Worm (Caenorhabditis elegans) whole organism, mixed stage, embryonic: ENCODE data around the gene F09F9.1.
A peak's percentile ranks its signal among the peaks of the same experiment; 100 is the strongest.

Experiments
- M03D4.4 ChIP-seq: sonication (generic microtip); optimal IDR thresholded peaks from 2 replicates; lab custom pipeline; 2017; ENCODE audit warnings: mild to moderate bottlenecking, missing genetic modification characterization, missing compliant biosample characterization
- blmp-1 ChIP-seq: fragments of 150-350 bp; optimal IDR thresholded peaks from 2 replicates; lab custom pipeline; 2014; ENCODE audit warnings: missing biosample characterization, missing genetic modification characterization
- ceh-39 ChIP-seq: fragments of 150-350 bp; optimal IDR thresholded peaks from 2 replicates; lab custom pipeline; 2014; ENCODE audit warnings: missing biosample characterization, missing genetic modification characterization
- ceh-83 ChIP-seq: fragments of 200-800 bp; sonication (Bioruptor generic); optimal IDR thresholded peaks from 2 replicates; lab custom pipeline; 2018; ENCODE audit warnings: mild to moderate bottlenecking, missing genetic modification characterization, missing compliant biosample characterization
- ces-1 ChIP-seq: fragments of 150-350 bp; optimal IDR thresholded peaks from 2 replicates; lab custom pipeline; 2014; ENCODE audit warnings: missing biosample characterization, missing genetic modification reagents, missing genetic modification characterization
- cnd-1 ChIP-seq: fragments of 200-800 bp; sonication (Bioruptor generic); optimal IDR thresholded peaks from 2 replicates; lab custom pipeline; 2018; ENCODE audit warnings: mild to moderate bottlenecking, missing genetic modification characterization, missing compliant biosample characterization
- drap-1 ChIP-seq: fragments of 200-800 bp; sonication (Bioruptor generic); optimal IDR thresholded peaks from 3 replicates; lab custom pipeline; 2018; ENCODE audit warnings: mild to moderate bottlenecking, missing genetic modification characterization, missing compliant biosample characterization
- elt-1 ChIP-seq: sonication (generic microtip); optimal IDR thresholded peaks from 2 replicates; lab custom pipeline; 2017; ENCODE audit warnings: missing genetic modification characterization, mild to moderate bottlenecking, missing compliant biosample characterization, antibody characterized with exemption, moderate library complexity, borderline replicate concordance; ENCODE audit not compliant: insufficient read depth
- elt-3 ChIP-seq: fragments of 150-350 bp; optimal IDR thresholded peaks from 2 replicates; lab custom pipeline; 2014; ENCODE audit warnings: missing biosample characterization, missing genetic modification characterization
- flh-1 ChIP-seq: fragments of 200-800 bp; sonication (Bioruptor generic); optimal IDR thresholded peaks from 2 replicates; lab custom pipeline; 2018; ENCODE audit warnings: mild to moderate bottlenecking, missing genetic modification characterization, moderate library complexity, missing compliant biosample characterization
- hlh-1 ChIP-seq: fragments of 150-350 bp; optimal IDR thresholded peaks from 2 replicates; lab custom pipeline; 2014; ENCODE audit warnings: missing biosample characterization, missing genetic modification reagents, missing genetic modification characterization
- lin-13 ChIP-seq: fragments of 150-350 bp; optimal IDR thresholded peaks from 2 replicates; lab custom pipeline; 2014; ENCODE audit warnings: missing biosample characterization, missing genetic modification characterization
- lin-32 ChIP-seq: fragments of 200-800 bp; sonication (Bioruptor generic); optimal IDR thresholded peaks from 2 replicates; lab custom pipeline; 2018; ENCODE audit warnings: mild to moderate bottlenecking, missing genetic modification characterization, missing compliant biosample characterization
- mab-5 ChIP-seq: fragments of 150-350 bp; optimal IDR thresholded peaks from 2 replicates; lab custom pipeline; 2014; ENCODE audit warnings: missing biosample characterization, missing genetic modification characterization
- mep-1 ChIP-seq: fragments of 150-350 bp; optimal IDR thresholded peaks from 2 replicates; lab custom pipeline; 2017; ENCODE audit warnings: missing biosample characterization, missing genetic modification reagents, missing genetic modification characterization, inconsistent platforms
- nhr-12 ChIP-seq: fragments of 150-350 bp; optimal IDR thresholded peaks from 2 replicates; lab custom pipeline; 2014; ENCODE audit warnings: missing biosample characterization, missing genetic modification characterization
- nhr-237 ChIP-seq: fragments of 150-350 bp; optimal IDR thresholded peaks from 2 replicates; lab custom pipeline; 2014; ENCODE audit warnings: missing biosample characterization, missing genetic modification characterization
- nhr-28 ChIP-seq: fragments of 150-350 bp; optimal IDR thresholded peaks from 2 replicates; lab custom pipeline; 2014; ENCODE audit warnings: missing biosample characterization, missing genetic modification characterization
- nhr-76 ChIP-seq: sonication (generic microtip); optimal IDR thresholded peaks from 2 replicates; lab custom pipeline; 2017; ENCODE audit warnings: missing biosample characterization, missing genetic modification characterization
- sem-2 ChIP-seq: fragments of 200-800 bp; sonication (Bioruptor generic); optimal IDR thresholded peaks from 2 replicates; lab custom pipeline; 2018; ENCODE audit warnings: mild to moderate bottlenecking, missing genetic modification characterization, missing compliant biosample characterization
- snpc-4 ChIP-seq: fragments of 150-350 bp; optimal IDR thresholded peaks from 2 replicates; lab custom pipeline; 2014; ENCODE audit warnings: missing biosample characterization, missing genetic modification characterization
- tbx-8 ChIP-seq: fragments of 200-800 bp; sonication (Bioruptor generic); optimal IDR thresholded peaks from 2 replicates; lab custom pipeline; 2018; ENCODE audit warnings: mild to moderate bottlenecking, missing genetic modification characterization, moderate library complexity, missing compliant biosample characterization
- unc-120 ChIP-seq: sonication (generic microtip); optimal IDR thresholded peaks from 2 replicates; lab custom pipeline; 2017; ENCODE audit warnings: missing genetic modification characterization, missing compliant biosample characterization; ENCODE audit not compliant: poor library complexity, severe bottlenecking
- unc-62 ChIP-seq: fragments of 150-350 bp; optimal IDR thresholded peaks from 2 replicates; lab custom pipeline; 2014; ENCODE audit warnings: missing biosample characterization, missing genetic modification reagents, missing genetic modification characterization
- zip-8 ChIP-seq: fragments of 150-350 bp; optimal IDR thresholded peaks from 2 replicates; lab custom pipeline; 2014; ENCODE audit warnings: missing biosample characterization, missing genetic modification characterization
- ztf-11 ChIP-seq: fragments of 150-350 bp; optimal IDR thresholded peaks from 2 replicates; lab custom pipeline; 2014; ENCODE audit warnings: missing biosample characterization, missing genetic modification characterization

The F09F9.1 gene

ce11 chrX:4146046-4146445, 30.9 kb downstream of the F09F9.1 start:
- TF ChIP-seq tbx-8 (GFP tag; lab: Kevin White, UChicago) (no peak), elt-1 (peak; percentile 79), ceh-83 (GFP tag; lab: Kevin White, UChicago) (no peak)

ce11 chrX:4146798-4147543, 31.8 kb downstream of the F09F9.1 start:
- peak; percentile 12 for TF ChIP-seq M03D4.4
- TF ChIP-seq nhr-28 (tag; lab: Kevin White, UChicago), result no peak

ce11 chrX:4147600-4148448, 32.7 kb downstream of the F09F9.1 start:
- TF ChIP-seq ces-1 (GFP tag; lab: Kevin White, UChicago), result peak; percentile 18
- TF ChIP-seq zip-8 (tag; lab: Kevin White, UChicago), result no peak
- no peak for TF ChIP-seq M03D4.4
- TF ChIP-seq, all 35 proteins: peak for 1

- no peak for TF ChIP-seq cnd-1 (tag; lab: Kevin White, UChicago)
- no peak for TF ChIP-seq mab-5
- TF ChIP-seq ceh-39 (tag; lab: Kevin White, UChicago), result no peak
- no peak for TF ChIP-seq nhr-12 (tag; lab: Kevin White, UChicago)
- TF ChIP-seq flh-1, result no peak
- TF ChIP-seq ces-1 (GFP tag; lab: Kevin White, UChicago), result no peak
- TF ChIP-seq snpc-4 (tag; lab: Kevin White, UChicago), result no peak
- no peak for TF ChIP-seq unc-120 (tag; lab: Kevin White, UChicago)
- TF ChIP-seq lin-13 (tag; lab: Kevin White, UChicago), result no peak
- no peak for TF ChIP-seq zip-8 (tag; lab: Kevin White, UChicago)
- no peak for TF ChIP-seq ztf-11 (tag; lab: Kevin White, UChicago)
- no peak for TF ChIP-seq tbx-8 (GFP tag; lab: Kevin White, UChicago)
These were observed 33.4 kb downstream of the F09F9.1 start for ce11 chrX:4148449-4149031.

- TF ChIP-seq drap-1 (GFP tag; lab: Kevin White, UChicago) (peak; percentile 17), lin-32 (GFP tag; lab: Kevin White, UChicago) (no peak)
These were observed 36.1 kb downstream of the F09F9.1 start for ce11 chrX:4151206-4151605.

ce11 chrX:4153343-4153742, 38.2 kb downstream of the F09F9.1 start, which contains the start of gene nck-1:
Gene nck-1 (minus strand): TSS chrX:4153443.
- TF ChIP-seq ces-1 (GFP tag; lab: Kevin White, UChicago) (no peak), sem-2 (GFP tag; lab: Kevin White, UChicago) (no peak), nhr-237 (tag; lab: Kevin White, UChicago) (no peak), unc-62 (no peak), ceh-83 (GFP tag; lab: Kevin White, UChicago) (no peak), flh-1 (no peak), mep-1 (tag; lab: Kevin White, UChicago) (no peak), elt-3 (tag; lab: Kevin White, UChicago) (no peak), lin-13 (tag; lab: Kevin White, UChicago) (no peak), blmp-1 (tag; lab: Kevin White, UChicago) (no peak), tbx-8 (GFP tag; lab: Kevin White, UChicago) (no peak), nhr-76 (tag; lab: Kevin White, UChicago) (no peak)

ce11 chrX:4154784-4155183, 39.7 kb downstream of the F09F9.1 start:
- no peak for TF ChIP-seq zip-8 (tag; lab: Kevin White, UChicago)
- TF ChIP-seq hlh-1, result peak; percentile 2
